Worm (Caenorhabditis elegans) whole organism, dauer: ENCODE measurements around the gene T14B4.3.

Experiments
- unc-62 ChIP-seq: sonication (generic microtip); optimal IDR thresholded peaks from 2 replicates; lab custom pipeline; 2017; ENCODE audit warnings: missing biosample characterization, missing genetic modification reagents, missing genetic modification characterization

T14B4.3 gene

DNA sequence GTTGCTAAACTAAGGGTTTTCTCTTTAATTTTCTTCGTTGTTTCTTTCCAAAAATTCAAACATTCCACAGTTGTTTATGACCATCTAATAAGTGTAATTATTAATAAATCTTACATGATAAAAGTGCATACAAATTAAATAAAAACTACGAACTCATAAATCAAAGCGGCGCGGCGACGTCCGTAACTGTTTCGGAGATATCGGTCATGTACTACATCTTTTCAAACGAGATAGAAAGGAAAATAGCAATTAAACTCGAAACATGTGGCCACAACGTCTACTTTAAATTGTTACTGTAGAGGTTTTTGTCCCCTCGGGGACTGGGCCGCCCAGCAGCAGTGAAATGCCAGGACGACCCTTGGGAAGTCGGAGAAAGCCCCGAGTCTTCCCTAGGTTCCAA is 18.9 kb upstream of the T14B4.3 start:
- TF ChIP-seq unc-62 (GFP tag; lab: Kevin White, UChicago) = no peak

DNA sequence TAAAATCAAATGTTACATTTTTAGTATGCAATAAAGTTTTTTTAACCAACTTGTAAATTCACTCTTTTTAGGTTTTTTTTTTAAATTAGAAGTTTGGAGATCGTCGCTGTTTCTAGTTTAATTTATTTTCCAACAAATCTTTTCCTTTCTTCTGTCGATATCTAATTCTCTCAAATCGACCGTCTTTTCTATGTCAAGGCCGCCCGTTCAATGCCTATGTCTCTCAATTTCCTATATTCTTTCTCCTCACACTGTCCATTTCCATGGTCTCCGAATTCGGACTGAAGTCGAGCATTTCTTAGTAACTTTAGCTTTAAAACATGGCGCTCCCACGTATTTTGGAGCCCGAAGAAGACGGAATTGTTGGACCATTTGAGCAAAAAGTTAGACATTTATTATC is 18.1 kb upstream of the T14B4.3 start, which contains the start of the genes T14B4.5 and T14B4.20:
T14B4.5 (plus strand) TSS at position 226 of the 400 bp plus-strand sequence.
T14B4.20 (plus strand) TSS at position 264 of the 400 bp plus-strand sequence.
- TF ChIP-seq unc-62 (GFP tag; lab: Kevin White, UChicago) = no peak

DNA sequence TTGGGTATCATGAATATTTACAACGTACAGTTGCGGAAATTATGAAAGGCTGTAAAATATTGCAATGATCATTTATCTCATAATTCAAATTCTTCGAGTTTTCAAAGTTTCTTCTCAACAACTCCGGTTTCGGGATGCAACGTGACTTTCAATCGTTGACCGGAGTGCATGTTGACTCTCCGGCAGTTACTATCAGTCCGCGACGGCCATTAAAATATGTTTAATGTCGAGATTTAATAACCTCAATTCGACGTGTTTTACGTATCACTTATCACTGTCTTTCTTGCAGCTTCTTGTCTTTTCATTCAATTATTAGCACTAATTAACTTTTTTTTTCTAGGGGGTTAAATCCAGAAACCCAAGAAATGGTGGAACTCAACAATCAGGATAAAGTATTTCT is 16.5 kb upstream of the T14B4.3 start, which contains the start of gene tsp-10:
tsp-10 (plus strand) TSS at position 366 of the 400 bp plus-strand sequence.
- no peak for TF ChIP-seq unc-62 (GFP tag; lab: Kevin White, UChicago)

- TF ChIP-seq unc-62 (GFP tag; lab: Kevin White, UChicago) = no peak
Measured at ce11 chrII:6721581-6721980, 13.2 kb upstream of the T14B4.3 start.

DNA sequence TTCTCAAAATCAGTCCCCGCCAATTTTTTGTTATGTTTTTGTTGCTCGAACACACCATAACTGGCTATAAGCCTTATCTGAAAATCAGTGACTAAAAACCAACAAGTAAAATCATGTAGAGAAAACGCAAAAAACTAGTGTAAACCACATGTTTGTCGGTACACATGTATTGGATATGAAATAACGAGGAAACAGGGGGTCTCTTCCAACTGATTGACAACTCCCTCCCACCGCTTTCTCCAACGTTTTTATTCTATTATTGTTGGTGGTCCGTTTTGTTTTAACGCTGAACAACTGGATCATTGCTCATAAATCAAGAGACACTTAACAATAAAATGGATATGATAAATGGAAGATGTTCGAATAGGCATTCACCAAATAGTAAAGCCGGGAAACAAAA is 7.9 kb upstream of the T14B4.3 start:
- TF ChIP-seq unc-62 (GFP tag; lab: Kevin White, UChicago) = no peak

ce11 chrII:6729331-6729730 is 5.4 kb upstream of the T14B4.3 start, which contains the start of gene T14B4.8:
TSS of gene T14B4.8 (minus strand) at chrII:6729390.
- TF ChIP-seq unc-62 (GFP tag; lab: Kevin White, UChicago) = no peak

DNA sequence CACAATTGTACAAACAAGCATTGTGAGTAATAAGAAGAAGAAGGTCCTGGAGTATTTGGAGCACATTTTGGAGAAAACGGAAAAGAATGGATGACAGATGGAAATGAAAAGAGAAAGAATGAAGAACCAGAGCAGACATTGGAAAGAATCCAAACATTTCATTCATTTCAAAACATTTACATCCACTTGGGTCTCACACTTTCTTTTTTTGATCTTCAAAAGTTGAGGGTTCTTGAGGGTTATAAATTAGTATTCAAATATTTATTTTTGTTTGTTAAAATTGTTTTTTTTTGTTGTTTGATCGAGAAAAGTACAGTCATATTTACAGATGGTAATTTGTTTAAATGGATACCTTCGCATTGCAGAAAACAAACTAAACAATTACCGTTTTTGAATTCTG is 1.0 kb upstream of the T14B4.3 start, which contains the start of gene T14B4.9:
T14B4.9 (minus strand) TSS at position 101 of the 400 bp plus-strand sequence.
- TF ChIP-seq unc-62 (GFP tag; lab: Kevin White, UChicago) = no peak

ce11 chrII:6736066-6736465 is 1.3 kb downstream of the T14B4.3 start, which contains the start of gene mrps-18.C:
TSS of gene mrps-18.C (plus strand) at chrII:6736203.
- TF ChIP-seq unc-62 (GFP tag; lab: Kevin White, UChicago) = no peak

DNA sequence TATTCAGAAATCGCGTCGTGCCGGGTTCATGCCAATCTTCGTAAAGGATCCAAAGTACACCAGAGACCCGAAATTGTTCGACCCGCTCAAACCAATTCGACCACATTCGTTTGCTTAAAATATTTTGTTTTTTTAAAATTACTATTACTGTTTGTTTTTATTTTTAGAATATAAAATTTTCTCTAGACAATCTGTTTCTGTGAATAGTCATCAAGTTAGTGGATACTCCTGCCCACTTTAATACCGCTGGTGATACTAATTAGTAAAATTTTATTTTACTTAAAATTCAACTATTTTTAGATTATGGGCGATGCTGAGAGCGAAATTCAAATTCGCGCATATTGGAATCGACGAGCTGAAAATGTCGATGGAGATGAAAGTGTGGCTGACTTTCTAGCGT is 1.9 kb downstream of the T14B4.3 start, which contains the start of gene T14B4.1:
T14B4.1 (plus strand) TSS at position 301 of the 400 bp plus-strand sequence.
- TF ChIP-seq unc-62 (GFP tag; lab: Kevin White, UChicago) = no peak

DNA sequence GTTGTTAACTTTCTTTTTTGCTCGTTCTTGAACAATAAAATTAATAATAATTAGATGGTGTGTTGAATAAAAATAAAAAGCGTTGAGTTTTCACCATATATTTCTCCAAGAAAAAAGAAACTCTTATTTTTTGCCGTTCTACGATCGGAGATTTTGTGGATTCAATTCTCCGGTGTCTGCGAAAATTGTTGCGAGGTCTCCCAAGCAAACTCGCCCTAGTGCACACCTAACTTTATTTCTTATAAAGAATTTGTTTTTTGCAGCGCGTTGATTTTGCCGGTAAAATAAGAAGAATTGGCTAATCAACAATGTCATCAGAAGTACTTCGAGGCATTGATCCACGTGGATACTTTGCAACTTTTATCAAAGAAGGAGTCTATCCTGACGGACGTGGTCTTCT is 6.7 kb downstream of the T14B4.3 start, which contains the start of gene exos-8:
exos-8 (plus strand) TSS at position 264 of the 400 bp plus-strand sequence.
- no peak for TF ChIP-seq unc-62 (GFP tag; lab: Kevin White, UChicago)

DNA sequence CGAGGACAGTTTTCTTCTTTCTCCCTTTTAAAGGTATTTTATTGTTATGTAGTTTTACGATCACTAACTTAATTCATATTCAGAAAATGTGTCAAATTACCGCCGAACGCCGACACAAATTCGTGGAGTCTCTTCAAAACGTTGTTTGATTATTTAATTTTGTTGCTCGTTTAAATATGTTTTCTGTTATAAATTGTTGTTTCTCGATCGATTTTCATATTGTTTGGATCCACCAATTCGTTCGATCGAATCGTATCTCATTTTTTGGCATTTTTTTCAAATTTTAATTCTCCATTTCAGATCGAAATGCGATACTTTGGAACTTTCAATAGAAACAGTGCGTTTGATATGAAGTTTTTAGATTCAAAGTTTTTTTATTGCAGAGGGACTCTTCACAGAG is 7.9 kb downstream of the T14B4.3 start, which contains the start of gene F41G3.6:
F41G3.6 (plus strand) TSS at position 301 of the 400 bp plus-strand sequence.
- no peak for TF ChIP-seq unc-62 (GFP tag; lab: Kevin White, UChicago)

DNA sequence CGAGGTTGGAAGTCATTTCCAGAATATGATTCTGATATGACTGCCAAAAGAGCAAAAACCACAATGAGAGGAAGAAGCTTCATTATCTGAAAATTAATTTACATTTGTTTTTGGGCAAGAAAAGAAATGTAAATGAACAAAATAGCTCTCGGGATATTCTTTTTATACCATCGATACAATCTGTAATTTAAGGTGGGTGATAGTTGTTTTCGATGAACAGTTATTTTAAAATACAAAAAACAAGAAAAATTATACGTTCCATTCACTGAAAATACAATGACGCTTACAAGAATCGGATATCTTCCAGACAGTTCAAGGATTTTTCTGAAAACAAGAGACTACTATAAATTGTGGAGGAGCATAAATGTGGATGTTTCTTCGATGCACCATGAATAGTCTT is 9.9 kb downstream of the T14B4.3 start, which contains the start of gene ins-15:
ins-15 (minus strand) TSS at position 101 of the 400 bp plus-strand sequence.
- no peak for TF ChIP-seq unc-62 (GFP tag; lab: Kevin White, UChicago)

DNA sequence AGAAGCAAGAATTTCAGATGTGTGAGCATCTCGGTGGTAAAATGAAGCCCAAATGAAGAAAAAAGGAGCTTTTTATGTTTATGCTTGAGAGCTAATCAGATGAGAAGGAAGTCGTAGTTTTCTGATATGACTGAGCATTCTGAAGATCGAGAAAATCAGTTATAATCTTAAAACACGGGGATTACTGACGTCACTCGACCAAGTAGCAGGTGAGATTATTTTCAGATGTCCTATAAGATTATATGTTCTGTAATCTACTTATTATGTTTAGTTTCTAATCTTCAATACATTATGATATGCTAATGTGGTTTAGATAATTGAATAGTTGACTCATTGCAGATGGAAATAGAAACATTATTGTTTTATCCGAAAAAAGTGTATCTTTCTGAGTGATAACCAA is 11.0 kb downstream of the T14B4.3 start, which contains the start of gene ins-14:
ins-14 (minus strand) TSS at position 32 of the 400 bp plus-strand sequence.
- TF ChIP-seq unc-62 (GFP tag; lab: Kevin White, UChicago) = no peak

- TF ChIP-seq unc-62 (GFP tag; lab: Kevin White, UChicago) = no peak
Measured at ce11 chrII:6746404-6746803, 11.7 kb downstream of the T14B4.3 start, which contains the start of gene F41G3.5. TSS of gene F41G3.5 (plus strand) at chrII:6746704.

ce11 chrII:6749422-6749821 is 14.7 kb downstream of the T14B4.3 start, which contains the start of gene F41G3.10:
TSS of gene F41G3.10 (minus strand) at chrII:6749522.
- TF ChIP-seq unc-62 (GFP tag; lab: Kevin White, UChicago) = no peak

ce11 chrII:6750929-6751328 is 16.2 kb downstream of the T14B4.3 start, which contains the start of gene F41G3.20:
TSS of gene F41G3.20 (minus strand) at chrII:6751029.
- TF ChIP-seq unc-62 (GFP tag; lab: Kevin White, UChicago) = no peak

- no peak for TF ChIP-seq unc-62 (GFP tag; lab: Kevin White, UChicago)
Measured at ce11 chrII:6752027-6752426, 17.3 kb downstream of the T14B4.3 start, which contains the start of gene F41G3.19. TSS of gene F41G3.19 (minus strand) at chrII:6752127.
